Worm (Caenorhabditis elegans) whole organism, L2 larva: Measurements from ENCODE around the gene pigg-1.

Source experiments
- R02D3.7 ChIP-seq: fragments of 150-350 bp; optimal IDR thresholded peaks from 2 replicates; lab custom pipeline; 2014; ENCODE audit warnings: missing biosample characterization, missing genetic modification characterization
- alr-1 ChIP-seq: fragments of 150-350 bp; optimal IDR thresholded peaks from 2 replicates; lab custom pipeline; 2014; ENCODE audit warnings: missing biosample characterization, missing genetic modification characterization
- blmp-1 ChIP-seq: sonication (generic microtip); optimal IDR thresholded peaks from 2 replicates; lab custom pipeline; 2017; ENCODE audit warnings: missing genetic modification characterization, mild to moderate bottlenecking, missing compliant biosample characterization, antibody characterized with exemption, moderate library complexity; ENCODE audit not compliant: insufficient read depth
- ceh-82 ChIP-seq: fragments of 150-350 bp; optimal IDR thresholded peaks from 2 replicates; lab custom pipeline; 2014; ENCODE audit warnings: missing biosample characterization, missing genetic modification characterization
- elt-1 ChIP-seq: fragments of 150-350 bp; optimal IDR thresholded peaks from 2 replicates; lab custom pipeline; 2014; ENCODE audit warnings: missing biosample characterization, missing genetic modification characterization
- elt-3 ChIP-seq: sonication (generic microtip); optimal IDR thresholded peaks from 2 replicates; lab custom pipeline; 2017; ENCODE audit warnings: missing biosample characterization, missing genetic modification characterization
- lin-13 ChIP-seq: fragments of 150-350 bp; optimal IDR thresholded peaks from 2 replicates; lab custom pipeline; 2014; ENCODE audit warnings: missing biosample characterization, missing genetic modification reagents, missing genetic modification characterization
- lin-39 ChIP-seq: fragments of 150-350 bp; optimal IDR thresholded peaks from 2 replicates; lab custom pipeline; 2014; ENCODE audit warnings: missing biosample characterization, missing genetic modification reagents, missing genetic modification characterization
- nhr-21 ChIP-seq: fragments of 150-350 bp; optimal IDR thresholded peaks from 2 replicates; lab custom pipeline; 2014; ENCODE audit warnings: missing biosample characterization, missing genetic modification characterization
- nhr-25 ChIP-seq: fragments of 150-350 bp; sonication (generic microtip); optimal IDR thresholded peaks from 3 replicates; lab custom pipeline; 2014; ENCODE audit warnings: missing biosample characterization, missing genetic modification characterization
- skn-1 ChIP-seq: sonication (generic microtip); optimal IDR thresholded peaks from 2 replicates; lab custom pipeline; 2017; ENCODE audit warnings: missing biosample characterization, missing genetic modification characterization
- snpc-4 ChIP-seq: fragments of 150-350 bp; optimal IDR thresholded peaks from 2 replicates; lab custom pipeline; 2014; ENCODE audit warnings: missing biosample characterization, missing genetic modification characterization
- unc-62 ChIP-seq: fragments of 150-350 bp; optimal IDR thresholded peaks from 2 replicates; lab custom pipeline; 2014; ENCODE audit warnings: missing biosample characterization, missing genetic modification reagents, missing genetic modification characterization
- ztf-4 ChIP-seq: fragments of 150-350 bp; optimal IDR thresholded peaks from 2 replicates; lab custom pipeline; 2014; ENCODE audit warnings: missing biosample characterization, missing genetic modification characterization

- TF ChIP-seq snpc-4, result no peak
- TF ChIP-seq skn-1 (tag; lab: Kevin White, UChicago), result no peak
- no peak for TF ChIP-seq nhr-21 (tag; lab: Kevin White, UChicago)
- TF ChIP-seq R02D3.7 (tag; lab: Kevin White, UChicago), result no peak
- TF ChIP-seq lin-39 (tag; lab: Kevin White, UChicago), result no peak
- TF ChIP-seq elt-3 (tag; lab: Kevin White, UChicago), result no peak
- TF ChIP-seq elt-1 (tag; lab: Kevin White, UChicago), result no peak
- TF ChIP-seq lin-13, result no peak
- no peak for TF ChIP-seq unc-62 (GFP tag; lab: Kevin White, UChicago)
- TF ChIP-seq ztf-4 (tag; lab: Kevin White, UChicago), result no peak
- TF ChIP-seq nhr-25, result no peak
- no peak for TF ChIP-seq ceh-82 (tag; lab: Kevin White, UChicago)
- TF ChIP-seq blmp-1, result no peak
- TF ChIP-seq alr-1 (tag; lab: Kevin White, UChicago), result no peak
Measured at ce11 chrII:8610585-8610984, 10.5 kb upstream of the pigg-1 start.
